Fruit fly (Drosophila melanogaster): ENCODE results near the gene CG42681.

The CG42681 gene

dm6 chr2L:14701495-14701894 lies 42.7 kb upstream of the CG42681 start (continued):
- TF ChIP-seq CG12659 (GFP tag; optimal IDR thresholded peaks at IDR 0.05): peak; percentile 24
- no peak for TF ChIP-seq Dip2 (GFP tag; IDR thresholded peaks at IDR 0.05)
- peak; percentile 85 for TF ChIP-seq sisA (GFP tag; IDR thresholded peaks at IDR 0.05)
- TF ChIP-seq zfh2 (GFP tag; optimal IDR thresholded peaks at IDR 0.05): no peak
- no peak for TF ChIP-seq Ravus (GFP tag; IDR thresholded peaks at IDR 0.05)
- TF ChIP-seq Hmx (GFP tag; optimal IDR thresholded peaks at IDR 0.05): no peak
- no peak for TF ChIP-seq Doc2 (GFP tag; IDR thresholded peaks at IDR 0.05)
- no peak for TF ChIP-seq Dref (GFP tag; IDR thresholded peaks at IDR 0.05)
- TF ChIP-seq CG31441 (GFP tag; IDR thresholded peaks at IDR 0.05): no peak
- TF ChIP-seq kni (GFP tag; optimal IDR thresholded peaks at IDR 0.05): no peak
- TF ChIP-seq sc (optimal IDR thresholded peaks at IDR 0.05): no peak
- TF ChIP-seq sc (GFP tag; optimal IDR thresholded peaks at IDR 0.05): peak; percentile 66
- no peak for TF ChIP-seq Ets97D (GFP tag; optimal IDR thresholded peaks at IDR 0.05)
- peak in 1 of 2 experiments; percentile 85 for TF ChIP-seq bsh (GFP tag; optimal IDR thresholded peaks at IDR 0.05)
- TF ChIP-seq CG11093 (GFP tag; IDR thresholded peaks at IDR 0.05): no peak
- no peak for TF ChIP-seq Meics (GFP tag; optimal IDR thresholded peaks at IDR 0.05)
- TF ChIP-seq CG10209 (GFP tag; optimal IDR thresholded peaks at IDR 0.05): peak; percentile 57
- peak; percentile 34 for TF ChIP-seq NfI (GFP tag; optimal IDR thresholded peaks at IDR 0.05)
- TF ChIP-seq CG30431 (GFP tag; optimal IDR thresholded peaks at IDR 0.05): peak; percentile 73
- TF ChIP-seq Atf6 (GFP tag; IDR thresholded peaks at IDR 0.05): no peak
- peak; percentile 19 for TF ChIP-seq slou (GFP tag; optimal IDR thresholded peaks at IDR 0.05)
- TF ChIP-seq psq (GFP tag; optimal IDR thresholded peaks at IDR 0.05): peak; percentile 21
- no peak for TF ChIP-seq Fer3 (tag; optimal IDR thresholded peaks at IDR 0.05)
- no peak for TF ChIP-seq mirr (GFP tag; optimal IDR thresholded peaks at IDR 0.05)
- TF ChIP-seq trh (GFP tag; optimal IDR thresholded peaks at IDR 0.05): peak; percentile 49
- no peak for TF ChIP-seq nerfin-2 (GFP tag; IDR thresholded peaks at IDR 0.05; ENCODE audit: partially characterized antibody)
- TF ChIP-seq Spps (tag; optimal IDR thresholded peaks at IDR 0.05): no peak
- peak; percentile 3 for TF ChIP-seq CG12104 (GFP tag; optimal IDR thresholded peaks at IDR 0.05)
- TF ChIP-seq CG7928 (GFP tag; optimal IDR thresholded peaks at IDR 0.05): no peak
- no peak for TF ChIP-seq Rx (GFP tag; IDR thresholded peaks at IDR 0.05)
- TF ChIP-seq CG10147 (GFP tag; optimal IDR thresholded peaks at IDR 0.05): peak; percentile 28
- peak; percentile 36 for TF ChIP-seq Max (GFP tag; optimal IDR thresholded peaks at IDR 0.05)
- no peak for TF ChIP-seq CG11247 (GFP tag; IDR thresholded peaks at IDR 0.05)
- no peak for TF ChIP-seq H15 (GFP tag; IDR thresholded peaks at IDR 0.05)
- TF ChIP-seq tio (GFP tag; optimal IDR thresholded peaks at IDR 0.05): peak; percentile 38
- no peak for TF ChIP-seq toy (GFP tag; IDR thresholded peaks at IDR 0.05)
- no peak for TF ChIP-seq CG17802 (tag; optimal IDR thresholded peaks at IDR 0.05)
- TF ChIP-seq CG17612 (GFP tag; IDR thresholded peaks at IDR 0.05): no peak
- no peak for TF ChIP-seq CG34224 (GFP tag; IDR thresholded peaks at IDR 0.05; ENCODE audit: partially characterized antibody)
- TF ChIP-seq CG15696 (tag; optimal IDR thresholded peaks at IDR 0.05): no peak
- TF ChIP-seq CG30403 (GFP tag; optimal IDR thresholded peaks at IDR 0.05): peak; percentile 60
- TF ChIP-seq disco-r (GFP tag; optimal IDR thresholded peaks at IDR 0.05): no peak
- TF ChIP-seq oc (tag; optimal IDR thresholded peaks at IDR 0.05): peak; percentile 75
- no peak for TF ChIP-seq chinmo (GFP tag; IDR thresholded peaks at IDR 0.05; ENCODE audit: partially characterized antibody)
- peak; percentile 15 for TF ChIP-seq CG3065 (GFP tag; optimal IDR thresholded peaks at IDR 0.05)
- TF ChIP-seq D19A (tag; optimal IDR thresholded peaks at IDR 0.05): peak; percentile 59
- peak; percentile 42 for TF ChIP-seq CG15269 (tag; optimal IDR thresholded peaks at IDR 0.05)
- TF ChIP-seq CG2120 (GFP tag; optimal IDR thresholded peaks at IDR 0.05): no peak
- no peak for TF ChIP-seq Dek (tag; optimal IDR thresholded peaks at IDR 0.05)
- no peak for TF ChIP-seq CG7745 (tag; optimal IDR thresholded peaks at IDR 0.05)
- peak; percentile 73 for TF ChIP-seq CG12391 (tag; optimal IDR thresholded peaks at IDR 0.05)
- TF ChIP-seq da (GFP tag; optimal IDR thresholded peaks at IDR 0.05): no peak

Data from whole organism, embryonic.